Worm (Caenorhabditis elegans): Measurements from ENCODE around the gene nhr-130.

ce11 chrV:453569-453968 lies 29.6 kb downstream of the nhr-130 start, which contains the start of gene nhr-98:
- TF ChIP-seq elt-1 (tag; optimal IDR thresholded peaks at IDR 0.05) (no peak), elt-3 (tag; optimal IDR thresholded peaks at IDR 0.05) (no peak), pqm-1 (tag; optimal IDR thresholded peaks at IDR 0.05) (no peak), nhr-77 (tag; optimal IDR thresholded peaks at IDR 0.05) (no peak), ceh-16 (tag; optimal IDR thresholded peaks at IDR 0.05) (no peak), lsy-12 (tag; optimal IDR thresholded peaks at IDR 0.05) (no peak), pha-4 (tag; optimal IDR thresholded peaks at IDR 0.05) (peak; percentile 2), snpc-4 (tag; optimal IDR thresholded peaks at IDR 0.05) (no peak), skn-1 (tag; optimal IDR thresholded peaks at IDR 0.05) (no peak), ama-1 (optimal IDR thresholded peaks at IDR 0.05) (no peak)

All from whole organism, L3 larva.